Fruit fly (Drosophila melanogaster) Kc167 (cell line): ENCODE measurements around the gene Ilp2.

Experiments used
- insv ChIP-seq: fragments of >200 bp; optimal IDR thresholded peaks from 3 replicates; lab custom pipeline; 2018; ENCODE audit warnings: missing external identifiers
- psq ChIP-seq: fragments of >200 bp; optimal IDR thresholded peaks from 2 replicates; lab custom pipeline; 2017; ENCODE audit warnings: missing external identifiers

dm6 chr3L:9845980-9846538, 46.6 kb downstream of the Ilp2 start:
- no peak for TF ChIP-seq psq (lab: Kevin White, UChicago)
- no peak for TF ChIP-seq insv
